Worm (Caenorhabditis elegans) whole organism, young adult: ENCODE data around the gene C47A4.3.

ENCODE experiments used
- C17E4.6 ChIP-seq: fragments of 200-800 bp; sonication (Bioruptor generic); IDR thresholded peaks from 2 replicates; pipeline ENCODE4 v1.3.6; 2022; ENCODE audit warnings: missing genetic modification reagents, missing genetic modification characterization, missing compliant biosample characterization
- D2030.7 ChIP-seq: fragments of 200-800 bp; sonication (Bioruptor generic); IDR thresholded peaks from 2 replicates; pipeline ENCODE4 v1.3.6; 2022; ENCODE audit warnings: missing genetic modification reagents, missing genetic modification characterization, missing compliant biosample characterization
- F23B12.7 ChIP-seq: sonication (generic microtip); optimal IDR thresholded peaks from 2 replicates; lab custom pipeline; 2017; ENCODE audit warnings: missing genetic modification characterization, mild to moderate bottlenecking, missing compliant biosample characterization, antibody characterized with exemption, moderate library complexity; ENCODE audit not compliant: insufficient read depth
- F49E8.2 ChIP-seq: sonication (generic microtip); optimal IDR thresholded peaks from 3 replicates; lab custom pipeline; 2017; ENCODE audit warnings: missing genetic modification characterization, mild to moderate bottlenecking, missing compliant biosample characterization, antibody characterized with exemption, moderate library complexity; ENCODE audit not compliant: insufficient read depth
- F57A8.1 ChIP-seq: fragments of 200-800 bp; sonication (Bioruptor generic); optimal IDR thresholded peaks from 2 replicates; lab custom pipeline; 2018; ENCODE audit warnings: mild to moderate bottlenecking, missing genetic modification characterization, moderate library complexity, missing compliant biosample characterization
- K12H6.12 ChIP-seq: fragments of 200-800 bp; sonication (Bioruptor generic); optimal IDR thresholded peaks from 2 replicates; lab custom pipeline; 2018; ENCODE audit warnings: mild to moderate bottlenecking, missing genetic modification characterization, missing compliant biosample characterization
- Y67H2A.10 ChIP-seq: fragments of 200-800 bp; sonication (Bioruptor generic); conservative IDR thresholded peaks from 2 replicates; pipeline ENCODE4 v1.3.6; 2022; ENCODE audit warnings: missing genetic modification reagents, missing genetic modification characterization, missing compliant biosample characterization
- Y79H2A.3 ChIP-seq: fragments of 200-800 bp; sonication (Bioruptor generic); conservative IDR thresholded peaks from 2 replicates; pipeline ENCODE4 v1.3.6; 2022; ENCODE audit warnings: missing genetic modification reagents, missing genetic modification characterization, missing compliant biosample characterization
- ZK185.1 ChIP-seq: sonication (generic microtip); optimal IDR thresholded peaks from 2 replicates; lab custom pipeline; 2016; ENCODE audit warnings: mild to moderate bottlenecking, missing genetic modification characterization, missing compliant biosample characterization; ENCODE audit not compliant: poor library complexity, severe bottlenecking
- akir-1 ChIP-seq: fragments of 200-800 bp; sonication (Bioruptor generic); optimal IDR thresholded peaks from 2 replicates; lab custom pipeline; 2018; ENCODE audit warnings: mild to moderate bottlenecking, missing genetic modification characterization, moderate library complexity, missing compliant biosample characterization
- attf-5 ChIP-seq: fragments of 200-800 bp; sonication (Bioruptor generic); optimal IDR thresholded peaks from 2 replicates; lab custom pipeline; 2018; ENCODE audit warnings: mild to moderate bottlenecking, missing genetic modification characterization, missing compliant biosample characterization
- attf-6 ChIP-seq: fragments of 200-800 bp; sonication (Bioruptor generic); IDR thresholded peaks from 2 replicates; pipeline ENCODE4 v1.3.6; 2022; ENCODE audit warnings: missing genetic modification reagents, missing genetic modification characterization, missing compliant biosample characterization
- cebp-2 ChIP-seq: fragments of 200-800 bp; sonication (Bioruptor generic); IDR thresholded peaks from 2 replicates; pipeline ENCODE4 v1.3.6; 2022; ENCODE audit warnings: missing genetic modification characterization, missing compliant biosample characterization
- dpl-1 ChIP-seq: fragments of 150-350 bp; optimal IDR thresholded peaks from 2 replicates; lab custom pipeline; 2014; ENCODE audit warnings: missing biosample characterization, missing genetic modification reagents, missing genetic modification characterization
- egrh-3 ChIP-seq: fragments of 200-800 bp; sonication (Bioruptor generic); IDR thresholded peaks from 2 replicates; pipeline ENCODE4 v1.3.6; 2022; ENCODE audit warnings: missing genetic modification reagents, missing genetic modification characterization, missing compliant biosample characterization
- hlh-26 ChIP-seq: fragments of 200-800 bp; sonication (Bioruptor generic); conservative IDR thresholded peaks from 2 replicates; pipeline ENCODE4 v1.3.6; 2022; ENCODE audit warnings: missing genetic modification reagents, missing genetic modification characterization, missing compliant biosample characterization
- hmg-1.2 ChIP-seq: fragments of 200-800 bp; sonication (Bioruptor generic); IDR thresholded peaks from 2 replicates; pipeline ENCODE4 v1.3.6; 2022; ENCODE audit warnings: missing genetic modification reagents, missing genetic modification characterization, missing compliant biosample characterization
- lag-1 ChIP-seq: fragments of 200-800 bp; sonication (Bioruptor generic); IDR thresholded peaks from 2 replicates; pipeline ENCODE4 v1.3.6; 2022; ENCODE audit warnings: missing genetic modification reagents, missing genetic modification characterization, missing compliant biosample characterization
- let-607 ChIP-seq, 2 experiments: fragments of 200-800 bp in 1 of 2; sonication (Bioruptor generic) in 1 of 2; sonication (generic microtip) in 1 of 2; optimal IDR thresholded peaks; 2 replicates each; lab custom pipeline; 2016 to 2018; ENCODE audit warnings: mild to moderate bottlenecking in 2 of 2, missing compliant biosample characterization in 2 of 2, missing genetic modification characterization in 2 of 2, moderate library complexity in 2 of 2, missing genotype in 1 of 2
- lin-40 ChIP-seq: sonication (generic microtip); optimal IDR thresholded peaks from 2 replicates; lab custom pipeline; 2016; ENCODE audit warnings: missing genetic modification characterization, mild to moderate bottlenecking, missing compliant biosample characterization, missing genotype, missing genetic modification reagents
- lsl-1 ChIP-seq: fragments of 200-800 bp; sonication (Bioruptor generic); optimal IDR thresholded peaks from 2 replicates; lab custom pipeline; 2018; ENCODE audit warnings: mild to moderate bottlenecking, missing genetic modification characterization, moderate library complexity, missing compliant biosample characterization
- madf-6 ChIP-seq: fragments of 200-800 bp; sonication (Bioruptor generic); IDR thresholded peaks from 2 replicates; pipeline ENCODE4 v1.3.6; 2022; ENCODE audit warnings: missing genetic modification reagents, missing genetic modification characterization, missing compliant biosample characterization
- mcd-1 ChIP-seq: fragments of 200-800 bp; sonication (Bioruptor generic); IDR thresholded peaks from 2 replicates; pipeline ENCODE4 v1.3.6; 2022; ENCODE audit warnings: missing genetic modification reagents, missing genetic modification characterization, missing compliant biosample characterization
- nfyb-1 ChIP-seq: fragments of 200-800 bp; sonication (Bioruptor generic); IDR thresholded peaks from 2 replicates; pipeline ENCODE4 v1.3.6; 2022; ENCODE audit warnings: missing genetic modification reagents, missing genetic modification characterization, missing compliant biosample characterization
- nhr-120 ChIP-seq: fragments of 200-800 bp; sonication (Bioruptor generic); IDR thresholded peaks from 2 replicates; pipeline ENCODE4 v1.3.6; 2022; ENCODE audit warnings: missing genetic modification characterization, missing compliant biosample characterization
- nhr-80 ChIP-seq: sonication (generic microtip); optimal IDR thresholded peaks from 2 replicates; lab custom pipeline; 2016; ENCODE audit warnings: missing genetic modification characterization, missing compliant biosample characterization
- rpc-1 ChIP-seq, 2 experiments: fragments of 150-350 bp in 1 of 2; sonication (generic microtip) in 1 of 2; optimal IDR thresholded peaks; 2 replicates each; lab custom pipeline; 2014 to 2018; ENCODE audit warnings: missing biosample characterization in 1 of 2, missing genetic modification characterization in 1 of 2, missing genetic modification reagents in 1 of 2, missing genotype in 1 of 2
- snpc-1.1 ChIP-seq: sonication (generic microtip); optimal IDR thresholded peaks from 2 replicates; lab custom pipeline; 2017; ENCODE audit warnings: missing genetic modification characterization, mild to moderate bottlenecking, missing compliant biosample characterization, antibody characterized with exemption, moderate library complexity, missing genotype, missing genetic modification reagents; ENCODE audit not compliant: insufficient read depth
- snpc-3.4 ChIP-seq: sonication (generic microtip); optimal IDR thresholded peaks from 2 replicates; lab custom pipeline; 2017; ENCODE audit warnings: missing genetic modification characterization, mild to moderate bottlenecking, missing compliant biosample characterization, antibody characterized with exemption, moderate library complexity, missing genotype, missing genetic modification reagents
- snpc-4 ChIP-seq, 5 experiments: fragments of 150-350 bp in 1 of 5; sonication (generic microtip) in 4 of 5; optimal IDR thresholded peaks; 2 replicates each; lab custom pipeline; 2014 to 2018; ENCODE audit warnings: missing genetic modification characterization in 5 of 5, missing biosample characterization in 3 of 5, antibody characterized with exemption in 2 of 5, mild to moderate bottlenecking in 2 of 5, missing compliant biosample characterization in 2 of 5, missing genotype in 2 of 5, moderate library complexity in 2 of 5, missing genetic modification reagents in 1 of 5
- tbp1 ChIP-seq: fragments of 200-800 bp; sonication (Bioruptor generic); optimal IDR thresholded peaks from 2 replicates; lab custom pipeline; 2018; ENCODE audit warnings: mild to moderate bottlenecking, missing genetic modification characterization, missing compliant biosample characterization
- unc-130 ChIP-seq: sonication (generic microtip); optimal IDR thresholded peaks from 2 replicates; lab custom pipeline; 2016; ENCODE audit warnings: missing genetic modification reagents, missing genetic modification characterization, missing compliant biosample characterization
- unc-62 ChIP-seq: fragments of 150-350 bp; optimal IDR thresholded peaks from 2 replicates; lab custom pipeline; 2014; ENCODE audit warnings: missing biosample characterization, missing genetic modification reagents, missing genetic modification characterization
- ztf-3 ChIP-seq: fragments of 200-800 bp; sonication (Bioruptor generic); optimal IDR thresholded peaks from 2 replicates; lab custom pipeline; 2018; ENCODE audit warnings: mild to moderate bottlenecking, missing genetic modification characterization, missing compliant biosample characterization

Gene C47A4.3

DNA sequence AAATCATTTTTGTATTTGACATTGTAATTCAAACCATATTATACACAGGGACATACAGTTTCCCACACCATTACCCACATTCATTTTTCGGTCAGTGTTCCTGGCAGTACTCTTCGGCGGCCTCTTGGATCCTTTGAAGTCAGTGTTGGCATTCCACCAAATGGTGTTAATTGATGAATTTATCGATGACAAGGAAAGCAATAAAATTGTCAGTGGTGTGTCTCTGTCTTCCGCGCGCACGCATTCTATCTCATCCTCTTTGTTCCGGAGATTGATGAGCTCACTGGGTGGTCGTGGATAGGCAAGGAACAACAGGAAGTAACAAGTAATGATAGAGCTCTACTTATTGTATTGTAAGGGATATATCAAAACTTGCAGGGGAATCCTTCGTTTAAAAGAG is 31.8 kb downstream of the C47A4.3 start:
- TF ChIP-seq dpl-1 (GFP tag; lab: Kevin White, UChicago) (no peak), F57A8.1 (no peak), rpc-1 (optimal IDR thresholded peaks at IDR 0.05; lab: Kevin White, UChicago) (no peak), rpc-1 (tag; optimal IDR thresholded peaks at IDR 0.05; lab: Kevin White, UChicago) (no peak), unc-130 (GFP tag; lab: Kevin White, UChicago) (no peak)

DNA sequence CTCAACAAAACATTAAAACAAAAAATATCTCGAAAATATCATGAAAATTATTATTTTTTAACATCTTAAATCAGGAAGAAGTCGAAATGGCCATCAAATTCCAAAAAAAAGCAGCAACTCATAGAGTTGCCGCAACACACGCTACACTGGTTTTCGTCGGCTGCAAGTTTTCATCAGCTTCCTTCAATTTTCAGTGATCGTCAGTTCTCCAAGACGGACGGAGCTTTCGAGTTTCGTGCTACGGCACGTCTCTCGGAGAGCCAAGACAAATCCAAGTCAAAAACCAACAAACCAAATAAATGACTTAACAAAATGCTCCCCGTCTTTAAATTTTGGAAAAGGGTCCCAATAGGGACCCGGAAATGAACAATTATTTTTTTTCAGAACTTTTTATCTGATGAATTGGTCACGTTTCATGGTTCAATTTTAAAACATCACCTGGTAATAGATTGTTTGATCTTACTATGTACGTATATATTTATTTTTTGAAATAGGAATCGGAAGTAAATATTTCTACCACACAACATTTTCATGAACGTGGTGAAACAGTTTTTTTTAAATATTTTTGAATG is 33.0 kb downstream of the C47A4.3 start:
- no peak for TF ChIP-seq lsl-1 (GFP tag; lab: Kevin White, UChicago)
- peak; percentile 68 for TF ChIP-seq tbp1
- no peak for TF ChIP-seq attf-5 (GFP tag; lab: Kevin White, UChicago)
- TF ChIP-seq cebp-2 = no peak
- no peak for TF ChIP-seq K12H6.12 (tag; lab: Kevin White, UChicago)
- no peak for TF ChIP-seq C17E4.6 (GFP tag; lab: Robert Waterston, UW)
- peak; percentile 11 for TF ChIP-seq snpc-3.4
- TF ChIP-seq attf-6 (GFP tag; lab: Robert Waterston, UW) = peak; percentile 97
- peak; percentile 60 for TF ChIP-seq hmg-1.2 (GFP tag; lab: Robert Waterston, UW)
- TF ChIP-seq unc-130 (GFP tag; lab: Kevin White, UChicago) = no peak
- no peak for TF ChIP-seq ztf-3 (GFP tag; lab: Kevin White, UChicago)
- peak; percentile 46 for TF ChIP-seq F49E8.2
- TF ChIP-seq snpc-4 (GFP tag; optimal IDR thresholded peaks at IDR 0.05; lab: Kevin White, UChicago) = peak; percentile 82
- TF ChIP-seq snpc-4 (tag; optimal IDR thresholded peaks at IDR 0.05; lab: Kevin White, UChicago) = peak; percentile 83 to 96 (median 95)
- no peak for TF ChIP-seq egrh-3 (GFP tag; lab: Robert Waterston, UW)
- TF ChIP-seq nfyb-1 (GFP tag; lab: Robert Waterston, UW) = no peak
- no peak for TF ChIP-seq hlh-26
- TF ChIP-seq snpc-1.1 = peak; percentile 64
- no peak for TF ChIP-seq ZK185.1 (tag; lab: Kevin White, UChicago)
- no peak for TF ChIP-seq nhr-120 (GFP tag; lab: Robert Waterston, UW)
- peak; percentile 18; the same call in 1 of the 2 replicates for TF ChIP-seq D2030.7 (GFP tag; lab: Robert Waterston, UW)
- peak; percentile 57 for TF ChIP-seq madf-6 (GFP tag; lab: Robert Waterston, UW)
- TF ChIP-seq F23B12.7 (tag; lab: Kevin White, UChicago) = no peak
- TF ChIP-seq lin-40 (tag; lab: Kevin White, UChicago) = no peak
- no peak for TF ChIP-seq mcd-1 (GFP tag; lab: Robert Waterston, UW)

DNA sequence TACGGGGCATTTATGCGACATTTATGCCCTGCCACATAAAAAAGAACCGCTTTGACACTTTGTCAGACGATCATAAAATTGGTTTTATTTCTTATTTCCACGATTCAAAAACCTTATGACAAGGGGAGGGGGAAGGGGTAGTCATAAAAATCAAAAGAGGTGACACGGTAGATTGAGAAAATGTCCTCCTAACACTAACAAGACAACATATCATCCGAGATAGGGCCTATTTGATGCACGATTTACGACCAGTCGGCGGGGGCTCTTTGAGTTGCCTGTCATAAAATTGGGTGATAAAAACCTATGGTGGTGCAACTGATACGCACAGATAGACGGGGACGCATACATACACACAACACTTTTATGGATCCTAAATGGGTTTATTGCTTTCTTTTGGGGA is 34.2 kb downstream of the C47A4.3 start:
- TF ChIP-seq akir-1 (no peak), Y67H2A.10 (GFP tag; lab: Robert Waterston, UW) (no peak), lag-1 (GFP tag; lab: Robert Waterston, UW) (no peak), unc-62 (peak; percentile 68), Y79H2A.3 (GFP tag; lab: Robert Waterston, UW) (no peak), let-607 (tag; optimal IDR thresholded peaks at IDR 0.05; lab: Kevin White, UChicago) (peak; percentile 45 to 46), nhr-80 (tag; lab: Kevin White, UChicago) (peak; percentile 78)
